Worm (Caenorhabditis elegans) whole organism, L2 larva: ENCODE results near the gene F14F7.5.

Experiments used
- C34F6.9 ChIP-seq: fragments of 150-350 bp; optimal IDR thresholded peaks from 2 replicates; lab custom pipeline; 2014; ENCODE audit warnings: missing biosample characterization, missing genetic modification characterization
- R02D3.7 ChIP-seq: fragments of 150-350 bp; optimal IDR thresholded peaks from 2 replicates; lab custom pipeline; 2014; ENCODE audit warnings: missing biosample characterization, missing genetic modification characterization
- ama-1 ChIP-seq: fragments of 150-350 bp; optimal IDR thresholded peaks from 2 replicates; lab custom pipeline; 2018; ENCODE audit warnings: inconsistent platforms
- dmd-4 ChIP-seq: sonication (generic microtip); optimal IDR thresholded peaks from 2 replicates; lab custom pipeline; 2017; ENCODE audit warnings: missing biosample characterization, missing genetic modification characterization
- egl-27 ChIP-seq: sonication (generic microtip); optimal IDR thresholded peaks from 3 replicates; lab custom pipeline; 2017; ENCODE audit warnings: missing biosample characterization, missing genetic modification reagents, missing genetic modification characterization
- elt-3 ChIP-seq: sonication (generic microtip); optimal IDR thresholded peaks from 2 replicates; lab custom pipeline; 2017; ENCODE audit warnings: missing biosample characterization, missing genetic modification characterization
- mdl-1 ChIP-seq, 2 experiments: fragments of 150-350 bp in 1 of 2; sonication (generic microtip) in 1 of 2; optimal IDR thresholded peaks; 2 replicates each; lab custom pipeline; 2017; ENCODE audit warnings: missing biosample characterization in 2 of 2, missing genetic modification characterization in 2 of 2
- nhr-11 ChIP-seq: fragments of 150-350 bp; optimal IDR thresholded peaks from 2 replicates; lab custom pipeline; 2014; ENCODE audit warnings: missing biosample characterization, missing genetic modification characterization
- nhr-21 ChIP-seq: fragments of 150-350 bp; optimal IDR thresholded peaks from 2 replicates; lab custom pipeline; 2014; ENCODE audit warnings: missing biosample characterization, missing genetic modification characterization
- nhr-237 ChIP-seq: fragments of 150-350 bp; optimal IDR thresholded peaks from 2 replicates; lab custom pipeline; 2014; ENCODE audit warnings: missing biosample characterization, missing genetic modification characterization
- nhr-77 ChIP-seq: fragments of 150-350 bp; optimal IDR thresholded peaks from 2 replicates; lab custom pipeline; 2014; ENCODE audit warnings: missing biosample characterization, missing genetic modification characterization
- snpc-4 ChIP-seq: fragments of 150-350 bp; optimal IDR thresholded peaks from 2 replicates; lab custom pipeline; 2014; ENCODE audit warnings: missing biosample characterization, missing genetic modification characterization
- unc-62 ChIP-seq: fragments of 150-350 bp; optimal IDR thresholded peaks from 2 replicates; lab custom pipeline; 2014; ENCODE audit warnings: missing biosample characterization, missing genetic modification reagents, missing genetic modification characterization

DNA sequence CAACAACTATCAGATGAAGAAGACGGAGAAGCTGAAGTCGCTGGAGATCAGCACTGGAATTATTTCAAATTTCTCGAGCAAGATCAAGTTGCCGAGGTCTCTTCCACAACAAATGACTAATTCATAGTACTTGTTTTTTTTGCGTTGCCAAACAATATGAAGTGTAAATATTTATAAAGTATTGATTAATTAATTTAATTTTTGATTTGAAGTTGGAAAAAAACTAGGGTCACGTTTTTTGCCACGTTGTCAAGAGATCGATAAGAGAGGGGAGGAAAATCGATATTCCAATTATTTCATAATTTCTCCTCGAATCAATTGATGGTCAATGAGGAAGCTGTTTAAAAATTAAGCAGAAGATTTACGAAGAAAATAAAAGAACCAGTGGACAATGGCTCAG is 26.6 kb upstream of the F14F7.5 start, which contains the start of gene snf-7:
- TF ChIP-seq dmd-4 (tag; lab: Kevin White, UChicago) (no peak), elt-3 (tag; lab: Kevin White, UChicago) (no peak), nhr-77 (no peak), nhr-11 (tag; lab: Kevin White, UChicago) (no peak), nhr-237 (no peak), nhr-21 (no peak), mdl-1 (tag; optimal IDR thresholded peaks at IDR 0.05; lab: Kevin White, UChicago) (no peak), R02D3.7 (tag; lab: Kevin White, UChicago) (no peak), unc-62 (GFP tag; lab: Kevin White, UChicago) (no peak), ama-1 (lab: Kevin White, UChicago) (no peak), snpc-4 (tag; lab: Kevin White, UChicago) (no peak), C34F6.9 (tag; lab: Kevin White, UChicago) (no peak), egl-27 (tag; lab: Kevin White, UChicago) (no peak)
